Worm (Caenorhabditis elegans): ENCODE data around the gene C15H9.11.

ce11 chrX:6082660-6083059, 20.5 kb downstream of the C15H9.11 start, which contains the start of gene C45B2.3:
- TF ChIP-seq ama-1 (optimal IDR thresholded peaks at IDR 0.05) (no peak), B0310.2 (tag; optimal IDR thresholded peaks at IDR 0.05) (no peak), sea-1 (GFP tag; conservative IDR thresholded peaks at IDR 0.05) (no peak), ets-7 (tag; optimal IDR thresholded peaks at IDR 0.05) (no peak), flt-1 (GFP tag; IDR thresholded peaks at IDR 0.05) (no peak), scrt-1 (GFP tag; IDR thresholded peaks at IDR 0.05) (no peak), hnd-1 (tag; optimal IDR thresholded peaks at IDR 0.05) (no peak), F13C5.2 (tag; optimal IDR thresholded peaks at IDR 0.05) (no peak), ceh-36 (tag; optimal IDR thresholded peaks at IDR 0.05) (no peak), pes-1 (GFP tag; IDR thresholded peaks at IDR 0.05) (no peak)

Measured in whole organism, early embryonic.